Worm (Caenorhabditis elegans): ENCODE results near the gene str-61.

ce11 chrV:16621894-16622293, 49.2 kb downstream of the str-61 start:
- TF ChIP-seq nfya-1 (tag; optimal IDR thresholded peaks at IDR 0.05) (no peak), K09A11.1 (tag; optimal IDR thresholded peaks at IDR 0.05; ENCODE audit: insufficient read depth) (no peak), ref-2 (tag; optimal IDR thresholded peaks at IDR 0.05) (no peak)
